Worm (Caenorhabditis elegans): Measurements from ENCODE around the gene nspb-8.
"Not testable (repeated sequence)": the region's sequence is repeated elsewhere in the genome, so short reads cannot be mapped to it uniquely, and the experiment has no call there.

- TF ChIP-seq nhr-28 (tag; optimal IDR thresholded peaks at IDR 0.05) = not testable (repeated sequence)
- TF ChIP-seq elt-3 (tag; optimal IDR thresholded peaks at IDR 0.05) (peak in 2 of 6 experiments; percentile 66 to 68), unc-130 (tag; optimal IDR thresholded peaks at IDR 0.05) (peak; percentile 81), lsy-2 (tag; optimal IDR thresholded peaks at IDR 0.05) (peak; percentile 98)
These were observed 18.8 kb downstream of the nspb-8 start, which contains the start of gene mog-4 for ce11 chrII:14561549-14562115.
